Worm (Caenorhabditis elegans) whole organism, L4/young adult: ENCODE measurements around the gene T25B9.4.

Experiments
- dao-5 ChIP-seq: sonication (generic microtip); optimal IDR thresholded peaks from 2 replicates; lab custom pipeline; 2016; ENCODE audit warnings: missing genotype, missing genetic modification characterization, moderate library complexity, missing compliant biosample characterization
- him-1 ChIP-seq: sonication (generic microtip); optimal IDR thresholded peaks from 2 replicates; lab custom pipeline; 2016; ENCODE audit warnings: missing genotype, missing genetic modification reagents, missing genetic modification characterization, missing compliant biosample characterization

DNA sequence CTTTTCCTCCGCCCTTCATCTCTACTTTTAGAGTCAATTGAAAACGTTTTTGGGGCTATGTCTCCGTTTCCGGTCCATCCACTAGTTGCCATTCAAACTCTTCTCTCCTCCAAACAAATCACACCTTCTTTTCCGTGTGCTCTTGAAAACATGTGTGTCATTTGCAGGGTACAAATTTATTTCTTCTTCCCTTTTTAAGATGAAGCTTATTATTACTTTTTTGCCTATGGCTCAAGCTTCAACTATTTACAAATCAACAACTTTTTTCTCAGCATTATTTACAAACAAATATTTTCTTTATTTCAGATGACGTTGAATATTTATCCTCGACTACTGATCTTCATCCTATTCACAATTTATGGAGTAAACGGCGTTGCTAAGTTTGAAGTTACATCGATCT lies 13.0 kb downstream of the T25B9.4 start, which contains the start of gene T25B9.3:
- TF ChIP-seq dao-5 (tag; lab: Kevin White, UChicago) (no peak), him-1 (tag; lab: Kevin White, UChicago) (no peak)
